Worm (Caenorhabditis elegans): ENCODE data around the gene arrd-8.

- TF ChIP-seq nhr-237 (tag; optimal IDR thresholded peaks at IDR 0.05) (no peak), nhr-19 (GFP tag; conservative IDR thresholded peaks at IDR 0.05) (no peak), ceh-8 (GFP tag; optimal IDR thresholded peaks at IDR 0.05) (no peak), zip-4 (GFP tag; optimal IDR thresholded peaks at IDR 0.05) (no peak), fkh-10 (GFP tag; optimal IDR thresholded peaks at IDR 0.05) (no peak)
Observed at ce11 chrII:12076355-12076754, 11.5 kb downstream of the arrd-8 start.

Measured in whole organism, L1 larva.